Worm (Caenorhabditis elegans) whole organism, late embryonic: ENCODE results near the gene rsp-1.

Source experiments
- K02D7.2 ChIP-seq: sonication (generic microtip); optimal IDR thresholded peaks from 2 replicates; lab custom pipeline; 2017; ENCODE audit warnings: mild to moderate bottlenecking, missing genetic modification characterization, missing compliant biosample characterization
- dve-1 ChIP-seq: sonication (generic microtip); optimal IDR thresholded peaks from 2 replicates; lab custom pipeline; 2017; ENCODE audit warnings: antibody characterized with exemption, mild to moderate bottlenecking, missing genetic modification characterization, missing compliant biosample characterization
- odd-2 ChIP-seq: sonication (generic microtip); optimal IDR thresholded peaks from 2 replicates; lab custom pipeline; 2017; ENCODE audit warnings: antibody characterized with exemption, mild to moderate bottlenecking, missing genetic modification characterization, missing compliant biosample characterization
- pax-1 ChIP-seq: fragments of 150-350 bp; optimal IDR thresholded peaks from 2 replicates; lab custom pipeline; 2014; ENCODE audit warnings: missing biosample characterization, missing genetic modification characterization
- pha-4 ChIP-seq: fragments of 150-350 bp; optimal IDR thresholded peaks from 2 replicates; lab custom pipeline; 2018; ENCODE audit warnings: missing biosample characterization, missing genetic modification reagents, missing genetic modification characterization
- tbx-2 ChIP-seq: sonication (generic microtip); optimal IDR thresholded peaks from 2 replicates; lab custom pipeline; 2016; ENCODE audit warnings: missing genetic modification characterization, missing compliant biosample characterization
- zip-5 ChIP-seq: sonication (generic microtip); optimal IDR thresholded peaks from 2 replicates; lab custom pipeline; 2016; ENCODE audit warnings: missing genetic modification characterization, missing compliant biosample characterization

DNA sequence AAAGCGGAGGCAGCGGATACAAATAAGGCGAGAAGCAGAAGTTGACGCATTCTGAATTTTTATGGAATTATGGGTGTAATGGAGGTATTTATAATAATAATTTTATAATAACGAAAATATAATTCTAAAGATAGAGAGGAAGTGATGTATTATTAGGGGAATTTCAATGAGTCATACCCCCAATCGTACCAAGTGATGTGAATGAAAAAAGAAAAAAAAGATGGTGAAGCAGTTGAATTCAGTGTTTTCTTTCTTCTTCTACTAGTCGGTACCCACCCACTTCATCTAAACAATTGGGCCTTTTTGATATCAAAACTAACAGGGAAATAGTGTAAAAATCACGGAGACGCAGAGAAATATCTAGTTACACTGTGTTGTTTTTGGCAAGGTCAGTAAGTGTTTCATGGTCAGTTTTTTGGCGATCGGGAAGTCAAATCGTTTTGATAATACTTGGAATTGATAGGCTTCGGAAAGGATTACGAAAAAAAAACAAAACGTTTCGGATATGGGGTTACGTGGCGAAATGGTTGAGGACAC lies 33.6 kb downstream of the rsp-1 start, which contains the start of gene ttr-18:
- TF ChIP-seq tbx-2 (tag; lab: Kevin White, UChicago) (no peak), pax-1 (tag; lab: Kevin White, UChicago) (no peak), dve-1 (tag; lab: Kevin White, UChicago) (no peak), zip-5 (no peak), K02D7.2 (tag; lab: Kevin White, UChicago) (no peak), odd-2 (tag; lab: Kevin White, UChicago) (no peak), pha-4 (tag; lab: Kevin White, UChicago) (no peak)
